Fruit fly (Drosophila melanogaster) whole organism, embryonic: Measurements from ENCODE around the gene CG33093.

Experiments
- Aef1 ChIP-seq: fragments of 200-800 bp; sonication (Bioruptor generic); IDR thresholded peaks from 3 replicates; pipeline ENCODE4 v1.3.6; 2022; ENCODE audit warnings: missing biosample characterization, missing genetic modification characterization
- Atf-2 ChIP-seq: fragments of 200-800 bp; sonication (Bioruptor generic); optimal IDR thresholded peaks from 2 replicates; lab custom pipeline; 2016; ENCODE audit warnings: missing biosample characterization, missing genetic modification characterization
- Atf6 ChIP-seq: fragments of 200-800 bp; sonication (Bioruptor generic); IDR thresholded peaks from 2 replicates; pipeline ENCODE4 v1.3.6; 2022; ENCODE audit warnings: missing biosample characterization, missing genetic modification characterization
- Bgb ChIP-seq: fragments of 200-800 bp; sonication (Bioruptor generic); IDR thresholded peaks from 2 replicates; pipeline ENCODE4 v1.3.6; 2022; ENCODE audit warnings: missing biosample characterization, missing genetic modification characterization; ENCODE audit not compliant: partially characterized antibody
- BtbVII ChIP-seq: fragments of 200-800 bp; sonication (Bioruptor generic); optimal IDR thresholded peaks from 3 replicates; lab custom pipeline; 2017; ENCODE audit warnings: missing biosample characterization, mild to moderate bottlenecking, missing genetic modification characterization
- CG10321 ChIP-seq: fragments of 200-800 bp; sonication (Bioruptor generic); IDR thresholded peaks from 2 replicates; pipeline ENCODE4 v1.3.6; 2022; ENCODE audit warnings: missing biosample characterization, missing genetic modification characterization
- CG10565 ChIP-seq: fragments of 200-800 bp; sonication (Bioruptor generic); optimal IDR thresholded peaks from 3 replicates; lab custom pipeline; 2016; ENCODE audit warnings: missing biosample characterization, mild to moderate bottlenecking, missing genetic modification characterization
- CG17612 ChIP-seq: fragments of 200-800 bp; sonication (Bioruptor generic); IDR thresholded peaks from 2 replicates; pipeline ENCODE4 v1.3.6; 2022; ENCODE audit warnings: missing biosample characterization, missing genetic modification characterization
- CG17829 ChIP-seq: fragments of 200-800 bp; optimal IDR thresholded peaks from 2 replicates; lab custom pipeline; 2019; ENCODE audit warnings: missing biosample characterization, mild to moderate bottlenecking, missing genetic modification characterization, moderate library complexity
- CG1792 ChIP-seq: fragments of 200-800 bp; sonication (Bioruptor generic); optimal IDR thresholded peaks from 2 replicates; lab custom pipeline; 2016; ENCODE audit warnings: missing biosample characterization, missing genetic modification characterization
- CG18599 ChIP-seq: fragments of 200-800 bp; sonication (Bioruptor generic); optimal IDR thresholded peaks from 3 replicates; lab custom pipeline; 2017; ENCODE audit warnings: missing biosample characterization, missing genetic modification characterization, mild to moderate bottlenecking, moderate library complexity, missing genetic modification reagents
- CG2678 ChIP-seq: fragments of 200-800 bp; sonication (Bioruptor generic); optimal IDR thresholded peaks from 3 replicates; lab custom pipeline; 2019; ENCODE audit warnings: missing biosample characterization, mild to moderate bottlenecking, missing genetic modification characterization, moderate library complexity
- CG30020 ChIP-seq: fragments of 200-800 bp; optimal IDR thresholded peaks from 2 replicates; lab custom pipeline; 2019; ENCODE audit warnings: missing biosample characterization, mild to moderate bottlenecking, missing genetic modification characterization, moderate library complexity
- CG4360 ChIP-seq: fragments of 200-800 bp; sonication (Bioruptor generic); IDR thresholded peaks from 2 replicates; pipeline ENCODE4 v1.3.6; 2022; ENCODE audit warnings: missing biosample characterization, missing genetic modification characterization
- CG4424 ChIP-seq: fragments of 200-800 bp; sonication (Bioruptor generic); optimal IDR thresholded peaks from 3 replicates; lab custom pipeline; 2016; ENCODE audit warnings: missing biosample characterization, missing genetic modification characterization
- CG7556 ChIP-seq: fragments of 200-800 bp; sonication (Bioruptor generic); optimal IDR thresholded peaks from 2 replicates; lab custom pipeline; 2017; ENCODE audit warnings: missing biosample characterization, mild to moderate bottlenecking, missing genetic modification characterization
- CG7839 ChIP-seq: fragments of 200-800 bp; sonication (Bioruptor generic); optimal IDR thresholded peaks from 3 replicates; lab custom pipeline; 2018; ENCODE audit warnings: missing biosample characterization, mild to moderate bottlenecking, missing genetic modification characterization, moderate library complexity
- CG9727 ChIP-seq: fragments of 200-800 bp; sonication (Bioruptor generic); optimal IDR thresholded peaks from 3 replicates; lab custom pipeline; 2017; ENCODE audit warnings: missing biosample characterization, mild to moderate bottlenecking, missing genetic modification characterization
- CHES-1-like ChIP-seq: fragments of 200-800 bp; sonication (Bioruptor generic); optimal IDR thresholded peaks from 2 replicates; lab custom pipeline; 2016; ENCODE audit warnings: missing biosample characterization, missing genetic modification characterization
- Dbx ChIP-seq: fragments of 200-800 bp; sonication (Bioruptor generic); IDR thresholded peaks from 3 replicates; pipeline ENCODE4 v1.3.6; 2022; ENCODE audit warnings: missing biosample characterization, missing genetic modification characterization
- E2f2 ChIP-seq: fragments of 200-800 bp; sonication (Bioruptor generic); IDR thresholded peaks from 2 replicates; pipeline ENCODE4 v1.3.6; 2022; ENCODE audit warnings: missing biosample characterization, missing genetic modification characterization
- MBD-R2 ChIP-seq: fragments of 200-800 bp; sonication (Bioruptor generic); IDR thresholded peaks from 2 replicates; pipeline ENCODE4 v1.3.6; 2022; ENCODE audit warnings: missing biosample characterization, missing genetic modification characterization
- Meics ChIP-seq: fragments of 200-800 bp; sonication (Bioruptor generic); optimal IDR thresholded peaks from 2 replicates; lab custom pipeline; 2017; ENCODE audit warnings: missing biosample characterization, mild to moderate bottlenecking, missing genetic modification characterization
- Mes4 ChIP-seq: fragments of 200-800 bp; sonication (Bioruptor generic); optimal IDR thresholded peaks from 2 replicates; lab custom pipeline; 2016; ENCODE audit warnings: missing biosample characterization, missing genetic modification characterization
- Oli ChIP-seq: fragments of 200-800 bp; sonication (Bioruptor generic); optimal IDR thresholded peaks from 2 replicates; lab custom pipeline; 2018; ENCODE audit warnings: missing biosample characterization, mild to moderate bottlenecking, missing genetic modification characterization, moderate library complexity
- Ptx1 ChIP-seq: fragments of 200-800 bp; sonication (Bioruptor generic); IDR thresholded peaks from 2 replicates; pipeline ENCODE4 v1.3.6; 2022; ENCODE audit warnings: missing biosample characterization, missing genetic modification characterization
- Rfx ChIP-seq: fragments of 200-800 bp; sonication (Bioruptor generic); IDR thresholded peaks from 2 replicates; pipeline ENCODE4 v1.3.6; 2022; ENCODE audit warnings: missing biosample characterization, missing genetic modification characterization
- Scr ChIP-seq: fragments of 200-800 bp; sonication (Bioruptor generic); IDR thresholded peaks from 2 replicates; pipeline ENCODE4 v1.3.6; 2022; ENCODE audit warnings: missing biosample characterization, missing genetic modification characterization; ENCODE audit not compliant: partially characterized antibody
- Ssrp ChIP-seq: fragments of 200-800 bp; sonication (Bioruptor generic); optimal IDR thresholded peaks from 2 replicates; lab custom pipeline; 2018; ENCODE audit warnings: missing biosample characterization, mild to moderate bottlenecking, missing genetic modification characterization, moderate library complexity
- ap ChIP-seq: fragments of 200-800 bp; sonication (Bioruptor generic); IDR thresholded peaks from 2 replicates; pipeline ENCODE4 v1.3.6; 2022; ENCODE audit warnings: missing biosample characterization, missing genetic modification characterization
- bbx ChIP-seq: fragments of 200-800 bp; sonication (Bioruptor generic); IDR thresholded peaks from 2 replicates; pipeline ENCODE4 v1.3.6; 2022; ENCODE audit warnings: missing biosample characterization, missing genetic modification characterization; ENCODE audit not compliant: partially characterized antibody
- da ChIP-seq: fragments of 200-800 bp; sonication (Bioruptor generic); optimal IDR thresholded peaks from 2 replicates; lab custom pipeline; 2016; ENCODE audit warnings: missing biosample characterization, missing genetic modification characterization
- dimm ChIP-seq: fragments of 200-800 bp; sonication (Bioruptor generic); IDR thresholded peaks from 2 replicates; pipeline ENCODE4 v1.3.6; 2022; ENCODE audit warnings: missing biosample characterization, missing genetic modification characterization
- disco-r ChIP-seq: fragments of 200-800 bp; sonication (Bioruptor generic); optimal IDR thresholded peaks from 2 replicates; lab custom pipeline; 2016; ENCODE audit warnings: missing biosample characterization, missing genetic modification characterization
- dysf ChIP-seq: fragments of 200-800 bp; sonication (Bioruptor generic); IDR thresholded peaks from 3 replicates; pipeline ENCODE4 v1.3.6; 2022; ENCODE audit warnings: missing biosample characterization, missing genetic modification characterization
- fd102C ChIP-seq: fragments of 200-800 bp; sonication (Bioruptor generic); optimal IDR thresholded peaks from 2 replicates; lab custom pipeline; 2018; ENCODE audit warnings: missing biosample characterization, mild to moderate bottlenecking, missing genetic modification characterization, moderate library complexity
- ftz-f1 ChIP-seq: fragments of 200-800 bp; sonication (Bioruptor generic); optimal IDR thresholded peaks from 2 replicates; lab custom pipeline; 2016; ENCODE audit warnings: missing biosample characterization, missing genetic modification characterization
- hb ChIP-seq: fragments of 200-800 bp; sonication (Bioruptor generic); IDR thresholded peaks from 3 replicates; pipeline ENCODE4 v1.3.6; 2022; ENCODE audit warnings: missing biosample characterization, missing genetic modification characterization; ENCODE audit not compliant: partially characterized antibody
- lab ChIP-seq: fragments of 200-800 bp; sonication (Bioruptor generic); optimal IDR thresholded peaks from 3 replicates; lab custom pipeline; 2017; ENCODE audit warnings: missing biosample characterization, missing genetic modification characterization, mild to moderate bottlenecking, moderate library complexity, missing genetic modification reagents
- lbe ChIP-seq: fragments of 200-800 bp; sonication (Bioruptor generic); optimal IDR thresholded peaks from 2 replicates; lab custom pipeline; 2016; ENCODE audit warnings: missing biosample characterization, mild to moderate bottlenecking, missing genetic modification characterization
- lola ChIP-seq, 3 experiments: fragments of >200 bp in 2 of 3; fragments of 200-800 bp in 1 of 3; sonication (Bioruptor generic) in 1 of 3; optimal IDR thresholded peaks; 2 replicates each; lab custom pipeline; 2017 to 2019; ENCODE audit warnings: missing biosample characterization in 3 of 3, missing genetic modification characterization in 3 of 3, mild to moderate bottlenecking in 1 of 3, moderate library complexity in 1 of 3
- mirr ChIP-seq: fragments of 200-800 bp; sonication (Bioruptor generic); optimal IDR thresholded peaks from 3 replicates; lab custom pipeline; 2018; ENCODE audit warnings: missing biosample characterization, mild to moderate bottlenecking, missing genetic modification characterization
- nau ChIP-seq: fragments of 200-800 bp; sonication (Bioruptor generic); optimal IDR thresholded peaks from 3 replicates; lab custom pipeline; 2017; ENCODE audit warnings: missing biosample characterization, mild to moderate bottlenecking, missing genetic modification characterization, missing genetic modification reagents
- oc ChIP-seq: fragments of 200-800 bp; sonication (Bioruptor generic); optimal IDR thresholded peaks from 2 replicates; lab custom pipeline; 2018; ENCODE audit warnings: missing biosample characterization, mild to moderate bottlenecking, missing genetic modification characterization, moderate library complexity
- sisA ChIP-seq: fragments of 200-800 bp; sonication (Bioruptor generic); IDR thresholded peaks from 2 replicates; pipeline ENCODE4 v1.3.6; 2022; ENCODE audit warnings: missing biosample characterization, missing genetic modification characterization
- twi ChIP-seq: fragments of 200-800 bp; optimal IDR thresholded peaks from 2 replicates; lab custom pipeline; 2019; ENCODE audit warnings: missing biosample characterization, mild to moderate bottlenecking, missing genetic modification characterization, moderate library complexity
- vnd ChIP-seq: fragments of 200-800 bp; sonication (Bioruptor generic); IDR thresholded peaks from 3 replicates; pipeline ENCODE4 v1.3.6; 2022; ENCODE audit warnings: missing biosample characterization, missing genetic modification characterization; ENCODE audit not compliant: partially characterized antibody
- vvl ChIP-seq: fragments of 200-800 bp; sonication (Bioruptor generic); IDR thresholded peaks from 2 replicates; pipeline ENCODE4 v1.3.6; 2022; ENCODE audit warnings: missing biosample characterization, missing genetic modification characterization
- wor ChIP-seq: fragments of 200-800 bp; sonication (Bioruptor generic); IDR thresholded peaks from 2 replicates; pipeline ENCODE4 v1.3.6; 2022; ENCODE audit warnings: missing biosample characterization, missing genetic modification characterization

The CG33093 gene

DNA sequence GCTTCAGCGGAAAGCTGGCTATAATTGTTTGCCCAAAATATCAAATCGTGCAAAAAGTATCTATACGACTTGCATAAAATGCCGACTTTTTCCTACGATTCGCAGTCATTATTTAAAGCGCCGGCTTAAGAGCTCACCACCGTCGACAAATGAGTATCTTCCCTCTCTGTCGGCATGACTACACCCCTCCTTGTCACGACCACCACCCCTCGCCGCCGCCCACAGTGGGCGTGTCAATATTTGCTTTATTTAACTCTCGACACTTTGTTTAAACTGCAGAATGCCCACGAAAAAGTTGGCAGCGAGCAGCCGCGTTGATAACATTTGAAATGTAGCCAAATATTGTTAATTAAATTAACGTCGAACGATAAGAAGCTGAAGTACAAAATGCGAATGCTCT is 13.4 kb downstream of the CG33093 start (continued):
- TF ChIP-seq bbx (GFP tag; lab: Robert Waterston, UW) (no peak), Bgb (GFP tag; lab: Robert Waterston, UW) (no peak), dimm (GFP tag; lab: Robert Waterston, UW) (no peak), ap (GFP tag; lab: Robert Waterston, UW) (no peak), CG1792 (GFP tag; lab: Kevin White, UChicago) (no peak), ftz-f1 (GFP tag; lab: Kevin White, UChicago) (no peak), mirr (GFP tag; lab: Kevin White, UChicago) (peak; percentile 41), lab (GFP tag; lab: Kevin White, UChicago) (peak; percentile 80), BtbVII (GFP tag; lab: Kevin White, UChicago) (peak; percentile 16)

DNA sequence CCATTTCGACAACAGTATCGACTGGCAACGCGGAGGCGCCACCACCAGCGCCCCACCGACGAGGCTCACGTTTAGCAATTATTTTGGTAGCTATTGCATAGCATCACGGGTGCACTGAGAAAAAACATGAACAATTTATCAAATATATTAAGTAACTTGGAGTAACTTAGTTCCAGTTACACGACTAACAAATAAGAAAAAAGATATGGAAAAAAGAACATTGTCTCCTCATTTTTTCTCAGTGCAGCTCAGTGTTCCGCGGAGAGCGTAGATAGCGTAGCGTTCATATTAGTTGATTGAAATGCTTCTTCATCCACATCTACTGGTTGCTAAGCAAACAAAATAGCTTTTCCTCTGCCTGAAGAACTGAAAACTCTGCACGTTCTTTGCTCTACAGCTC is 16.3 kb downstream of the CG33093 start:
- TF ChIP-seq CG4360 (GFP tag; lab: Robert Waterston, UW) = no peak
- no peak for TF ChIP-seq Atf6 (GFP tag; lab: Robert Waterston, UW)
- TF ChIP-seq Oli (tag; lab: Kevin White, UChicago) = peak; percentile 10
- no peak for TF ChIP-seq CG10321
- TF ChIP-seq Rfx (GFP tag; lab: Robert Waterston, UW) = peak; percentile 54
- TF ChIP-seq Ptx1 (GFP tag; lab: Robert Waterston, UW) = no peak
- no peak for TF ChIP-seq da (GFP tag; lab: Kevin White, UChicago)
- no peak for TF ChIP-seq wor (GFP tag; lab: Robert Waterston, UW)
- TF ChIP-seq vnd (GFP tag; lab: Robert Waterston, UW) = no peak
- TF ChIP-seq nau (GFP tag; lab: Kevin White, UChicago) = no peak
- no peak for TF ChIP-seq twi
- TF ChIP-seq CG10565 (GFP tag; lab: Kevin White, UChicago) = no peak
- no peak for TF ChIP-seq Atf-2
- TF ChIP-seq Mes4 (GFP tag; lab: Kevin White, UChicago) = no peak
- no peak for TF ChIP-seq disco-r (GFP tag; lab: Kevin White, UChicago)
- TF ChIP-seq CG7839 = peak; percentile 15
- TF ChIP-seq CG9727 (GFP tag; lab: Kevin White, UChicago) = peak; percentile 16
- TF ChIP-seq Aef1 (GFP tag; lab: Robert Waterston, UW) = 0 out of 3 replicates have a peak, but pooled peaks have one; percentile 11
- TF ChIP-seq lola (GFP tag; optimal IDR thresholded peaks at IDR 0.05; lab: Kevin White, UChicago) = no peak
- no peak for TF ChIP-seq fd102C (GFP tag; lab: Kevin White, UChicago)
- TF ChIP-seq lab (GFP tag; lab: Kevin White, UChicago) = peak; percentile 22
- peak; percentile 35 for TF ChIP-seq sisA (GFP tag; lab: Robert Waterston, UW)
- TF ChIP-seq CG17829 (tag; lab: Kevin White, UChicago) = no peak
- 0 out of 2 replicates have a peak, but pooled peaks have one; percentile 12 for TF ChIP-seq CG17612
- no peak for TF ChIP-seq Scr (GFP tag; lab: Robert Waterston, UW)
- TF ChIP-seq CG2678 (tag; lab: Kevin White, UChicago) = peak; percentile 2
- 0 out of 3 replicates have a peak, but pooled peaks have one; percentile 11 for TF ChIP-seq Dbx (GFP tag; lab: Robert Waterston, UW)
- TF ChIP-seq Ssrp (tag; lab: Kevin White, UChicago) = no peak
- TF ChIP-seq CG7556 = no peak
- TF ChIP-seq CG30020 (tag; lab: Kevin White, UChicago) = no peak
- no peak for TF ChIP-seq CHES-1-like (GFP tag; lab: Kevin White, UChicago)
- TF ChIP-seq lbe (GFP tag; lab: Kevin White, UChicago) = no peak
- TF ChIP-seq oc (tag; lab: Kevin White, UChicago) = no peak
- TF ChIP-seq MBD-R2 (GFP tag; lab: Robert Waterston, UW) = no peak
- TF ChIP-seq CG4424 = no peak
- no peak for TF ChIP-seq vvl
- TF ChIP-seq Meics (GFP tag; lab: Kevin White, UChicago) = no peak
- no peak for TF ChIP-seq E2f2 (GFP tag; lab: Robert Waterston, UW)
- peak; percentile 35 for TF ChIP-seq CG18599 (GFP tag; lab: Kevin White, UChicago)
- TF ChIP-seq dysf = peak; percentile 46; the same call in 1 of the 3 replicates
- no peak for TF ChIP-seq hb (GFP tag; lab: Robert Waterston, UW)
